Worm (Caenorhabditis elegans) whole organism, L1 larva: Measurements from ENCODE around the gene ddx-23.

ENCODE experiments used
- pqm-1 ChIP-seq: sonication (generic microtip); optimal IDR thresholded peaks from 3 replicates; lab custom pipeline; 2017; ENCODE audit warnings: missing biosample characterization, missing genetic modification characterization
- unc-62 ChIP-seq: fragments of 150-350 bp; optimal IDR thresholded peaks from 2 replicates; lab custom pipeline; 2014; ENCODE audit warnings: missing biosample characterization, missing genetic modification reagents, missing genetic modification characterization

DNA sequence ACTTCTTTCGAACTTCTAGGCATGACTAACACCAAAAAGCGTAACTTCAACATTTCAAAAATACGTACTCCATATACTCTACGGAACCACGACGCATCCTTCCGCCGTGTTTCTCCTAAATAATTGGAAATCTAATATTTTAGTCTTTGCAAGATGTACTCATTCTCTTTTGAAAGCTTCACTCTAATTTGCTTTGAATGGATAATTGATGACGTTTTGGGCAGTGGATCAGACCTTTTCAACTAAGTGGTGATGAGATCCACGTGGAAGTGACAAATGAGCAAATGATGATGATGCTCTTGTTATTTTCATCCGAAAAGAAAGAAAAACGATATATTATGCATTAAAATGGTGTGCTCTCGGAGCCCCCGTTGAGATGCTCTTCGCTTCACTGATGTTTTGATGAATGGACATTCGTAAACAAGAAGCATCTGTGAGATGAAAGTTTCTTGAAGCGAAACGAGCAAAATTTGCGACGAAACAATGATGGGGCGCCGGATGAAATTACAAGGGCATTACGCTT is 28.6 kb downstream of the ddx-23 start:
- TF ChIP-seq pqm-1 (no peak), unc-62 (GFP tag; lab: Kevin White, UChicago) (no peak)
